Worm (Caenorhabditis elegans): ENCODE data around the gene tat-1.

Gene tat-1

ce11 chrIII:12434104-12434503 lies 12.6 kb upstream of the tat-1 start, which contains the start of gene Y49E10.27:
TSS of gene Y49E10.27 (plus strand) at chrIII:12434404.
- TF ChIP-seq nhr-11 (tag; optimal IDR thresholded peaks at IDR 0.05) (no peak), pat-9 (tag; optimal IDR thresholded peaks at IDR 0.05) (no peak), C38D4.7 (GFP tag; optimal IDR thresholded peaks at IDR 0.05) (no peak), pha-2 (tag; optimal IDR thresholded peaks at IDR 0.05) (no peak), ama-1 (optimal IDR thresholded peaks at IDR 0.05) (no peak), dve-1 (tag; optimal IDR thresholded peaks at IDR 0.05) (no peak), pqm-1 (tag; optimal IDR thresholded peaks at IDR 0.05) (no peak), pros-1 (tag; optimal IDR thresholded peaks at IDR 0.05) (no peak), fax-1 (tag; optimal IDR thresholded peaks at IDR 0.05) (no peak), mec-3 (tag; optimal IDR thresholded peaks at IDR 0.05; ENCODE audit: borderline replicate concordance) (no peak), elt-2 (tag; optimal IDR thresholded peaks at IDR 0.05) (no peak), syd-9 (tag; optimal IDR thresholded peaks at IDR 0.05) (no peak), unc-3 (GFP tag; conservative IDR thresholded peaks at IDR 0.05) (no peak), unc-3 (tag; optimal IDR thresholded peaks at IDR 0.05) (no peak), pax-1 (tag; optimal IDR thresholded peaks at IDR 0.05) (no peak), ref-2 (tag; optimal IDR thresholded peaks at IDR 0.05) (no peak), ttx-3 (tag; optimal IDR thresholded peaks at IDR 0.05) (no peak), ceh-48 (tag; optimal IDR thresholded peaks at IDR 0.05) (no peak), C08G9.2 (tag; optimal IDR thresholded peaks at IDR 0.05) (no peak), rnt-1 (tag; optimal IDR thresholded peaks at IDR 0.05) (no peak)

- TF ChIP-seq eyg-1 (tag; optimal IDR thresholded peaks at IDR 0.05) (no peak), nhr-11 (tag; optimal IDR thresholded peaks at IDR 0.05) (no peak), odd-2 (tag; optimal IDR thresholded peaks at IDR 0.05) (no peak), hlh-8 (tag; optimal IDR thresholded peaks at IDR 0.05) (no peak), Y22D7AL.16 (tag; optimal IDR thresholded peaks at IDR 0.05) (no peak), sox-4 (tag; optimal IDR thresholded peaks at IDR 0.05) (no peak), ceh-45 (GFP tag; IDR thresholded peaks at IDR 0.05) (no peak), pros-1 (tag; optimal IDR thresholded peaks at IDR 0.05) (no peak)
These were observed 8.7 kb upstream of the tat-1 start, which contains the start of gene Y49E10.16 for ce11 chrIII:12430209-12430608. TSS of gene Y49E10.16 (plus strand) at chrIII:12430509.

- TF ChIP-seq ceh-48 (tag; optimal IDR thresholded peaks at IDR 0.05): peak; percentile 13
- peak; percentile 84 for TF ChIP-seq nfya-1 (tag; optimal IDR thresholded peaks at IDR 0.05)
- no peak for TF ChIP-seq unc-3 (GFP tag; conservative IDR thresholded peaks at IDR 0.05)
- TF ChIP-seq unc-3 (tag; optimal IDR thresholded peaks at IDR 0.05): no peak
- TF ChIP-seq ceh-6 (GFP tag; optimal IDR thresholded peaks at IDR 0.05): no peak
- no peak for TF ChIP-seq ceh-22 (tag; optimal IDR thresholded peaks at IDR 0.05)
- TF ChIP-seq ceh-2 (tag; optimal IDR thresholded peaks at IDR 0.05): peak; percentile 7
- peak; percentile 18 for TF ChIP-seq ceh-14 (tag; optimal IDR thresholded peaks at IDR 0.05)
- TF ChIP-seq gmeb-2 (tag; optimal IDR thresholded peaks at IDR 0.05): no peak
- peak; percentile 63 for TF ChIP-seq unc-42 (tag; optimal IDR thresholded peaks at IDR 0.05)
- peak; percentile 41 for TF ChIP-seq tbx-2 (tag; optimal IDR thresholded peaks at IDR 0.05)
- TF ChIP-seq ceh-31 (tag; optimal IDR thresholded peaks at IDR 0.05): peak; percentile 24
- peak; percentile 17 for TF ChIP-seq elt-2 (tag; optimal IDR thresholded peaks at IDR 0.05)
- TF ChIP-seq pax-1 (tag; optimal IDR thresholded peaks at IDR 0.05): peak; percentile 55
- TF ChIP-seq pqm-1 (tag; optimal IDR thresholded peaks at IDR 0.05): peak; percentile 16
- TF ChIP-seq zip-5 (tag; optimal IDR thresholded peaks at IDR 0.05): no peak
- TF ChIP-seq ets-4 (tag; optimal IDR thresholded peaks at IDR 0.05): peak; percentile 2
- no peak for TF ChIP-seq pag-3 (tag; optimal IDR thresholded peaks at IDR 0.05; ENCODE audit: borderline replicate concordance)
- no peak for TF ChIP-seq ceh-18 (tag; optimal IDR thresholded peaks at IDR 0.05)
These were observed 8.1 kb upstream of the tat-1 start, which contains the start of gene snr-6 for ce11 chrIII:12429579-12430084. TSS of gene snr-6 (minus strand) at chrIII:12429629.

Data from whole organism, late embryonic.